Worm (Caenorhabditis elegans) whole organism, young adult: ENCODE measurements around the gene T28H10.2.

Source experiments
- B0261.1 ChIP-seq: sonication (generic microtip); optimal IDR thresholded peaks from 2 replicates; lab custom pipeline; 2016; ENCODE audit warnings: mild to moderate bottlenecking, missing genetic modification characterization, moderate library complexity, missing compliant biosample characterization
- B0336.3 ChIP-seq: fragments of 200-800 bp; sonication (Bioruptor generic); IDR thresholded peaks from 2 replicates; pipeline ENCODE4 v1.3.6; 2022; ENCODE audit warnings: missing genetic modification characterization, missing compliant biosample characterization
- C06A6.2 ChIP-seq: fragments of 200-800 bp; sonication (Bioruptor generic); conservative IDR thresholded peaks from 2 replicates; pipeline ENCODE4 v1.3.6; 2022; ENCODE audit warnings: missing genetic modification characterization, missing compliant biosample characterization
- F33H1.4 ChIP-seq: fragments of 200-800 bp; sonication (Bioruptor generic); IDR thresholded peaks from 2 replicates; pipeline ENCODE4 v1.3.6; 2022; ENCODE audit warnings: missing genetic modification reagents, missing genetic modification characterization, missing compliant biosample characterization
- F39B2.1 ChIP-seq: fragments of 200-800 bp; sonication (Bioruptor generic); IDR thresholded peaks from 2 replicates; pipeline ENCODE4 v1.3.6; 2022; ENCODE audit warnings: missing genetic modification reagents, missing genetic modification characterization, missing compliant biosample characterization
- F49E8.2 ChIP-seq: sonication (generic microtip); optimal IDR thresholded peaks from 3 replicates; lab custom pipeline; 2017; ENCODE audit warnings: missing genetic modification characterization, mild to moderate bottlenecking, missing compliant biosample characterization, antibody characterized with exemption, moderate library complexity; ENCODE audit not compliant: insufficient read depth
- F52B5.7 ChIP-seq: sonication (generic microtip); optimal IDR thresholded peaks from 2 replicates; lab custom pipeline; 2016; ENCODE audit warnings: mild to moderate bottlenecking, missing genetic modification characterization, missing compliant biosample characterization
- F57A8.1 ChIP-seq: fragments of 200-800 bp; sonication (Bioruptor generic); optimal IDR thresholded peaks from 2 replicates; lab custom pipeline; 2018; ENCODE audit warnings: mild to moderate bottlenecking, missing genetic modification characterization, moderate library complexity, missing compliant biosample characterization
- T07F8.4 ChIP-seq: sonication (generic microtip); optimal IDR thresholded peaks from 2 replicates; lab custom pipeline; 2016; ENCODE audit warnings: mild to moderate bottlenecking, missing genetic modification characterization, moderate library complexity, missing compliant biosample characterization
- Y79H2A.3 ChIP-seq: fragments of 200-800 bp; sonication (Bioruptor generic); conservative IDR thresholded peaks from 2 replicates; pipeline ENCODE4 v1.3.6; 2022; ENCODE audit warnings: missing genetic modification reagents, missing genetic modification characterization, missing compliant biosample characterization
- Y95B8A.8 ChIP-seq: fragments of 200-800 bp; sonication (Bioruptor generic); IDR thresholded peaks from 2 replicates; pipeline ENCODE4 v1.3.6; 2022; ENCODE audit warnings: missing genetic modification reagents, missing genetic modification characterization, missing compliant biosample characterization
- akir-1 ChIP-seq: fragments of 200-800 bp; sonication (Bioruptor generic); optimal IDR thresholded peaks from 2 replicates; lab custom pipeline; 2018; ENCODE audit warnings: mild to moderate bottlenecking, missing genetic modification characterization, moderate library complexity, missing compliant biosample characterization
- ama-1 ChIP-seq, 3 experiments: fragments of 150-350 bp in 1 of 3; sonication (generic microtip) in 2 of 3; optimal IDR thresholded peaks; 2 replicates each; lab custom pipeline; 2014 to 2018; ENCODE audit warnings: missing biosample characterization in 2 of 3, missing genetic modification characterization in 2 of 3, missing genetic modification reagents in 2 of 3
- atf-7 ChIP-seq: sonication (generic microtip); optimal IDR thresholded peaks from 2 replicates; lab custom pipeline; 2017; ENCODE audit warnings: mild to moderate bottlenecking, missing genetic modification characterization, missing compliant biosample characterization
- attf-3 ChIP-seq: fragments of 200-800 bp; sonication (Bioruptor generic); conservative IDR thresholded peaks from 2 replicates; pipeline ENCODE4 v1.3.6; 2022; ENCODE audit warnings: missing genetic modification reagents, missing genetic modification characterization, missing compliant biosample characterization
- attf-6 ChIP-seq: fragments of 200-800 bp; sonication (Bioruptor generic); IDR thresholded peaks from 2 replicates; pipeline ENCODE4 v1.3.6; 2022; ENCODE audit warnings: missing genetic modification reagents, missing genetic modification characterization, missing compliant biosample characterization
- ccch-3 ChIP-seq: fragments of 200-800 bp; sonication (Bioruptor generic); optimal IDR thresholded peaks from 2 replicates; lab custom pipeline; 2018; ENCODE audit warnings: mild to moderate bottlenecking, missing genetic modification characterization, missing compliant biosample characterization
- ceh-40 ChIP-seq: fragments of 200-800 bp; sonication (Bioruptor generic); IDR thresholded peaks from 2 replicates; pipeline ENCODE4 v1.3.6; 2022; ENCODE audit warnings: missing genetic modification characterization, missing compliant biosample characterization
- dpl-1 ChIP-seq: fragments of 150-350 bp; optimal IDR thresholded peaks from 2 replicates; lab custom pipeline; 2014; ENCODE audit warnings: missing biosample characterization, missing genetic modification reagents, missing genetic modification characterization
- egrh-3 ChIP-seq: fragments of 200-800 bp; sonication (Bioruptor generic); IDR thresholded peaks from 2 replicates; pipeline ENCODE4 v1.3.6; 2022; ENCODE audit warnings: missing genetic modification reagents, missing genetic modification characterization, missing compliant biosample characterization
- ekl-4 ChIP-seq: fragments of 200-800 bp; sonication (Bioruptor generic); IDR thresholded peaks from 2 replicates; pipeline ENCODE4 v1.3.6; 2022; ENCODE audit warnings: missing genetic modification reagents, missing genetic modification characterization, missing compliant biosample characterization
- hsf-1 ChIP-seq: fragments of 200-800 bp; sonication (Bioruptor generic); IDR thresholded peaks from 2 replicates; pipeline ENCODE4 v1.3.6; 2022; ENCODE audit warnings: missing genetic modification reagents, missing genetic modification characterization, missing compliant biosample characterization
- lsl-1 ChIP-seq: fragments of 200-800 bp; sonication (Bioruptor generic); optimal IDR thresholded peaks from 2 replicates; lab custom pipeline; 2018; ENCODE audit warnings: mild to moderate bottlenecking, missing genetic modification characterization, moderate library complexity, missing compliant biosample characterization
- madf-10 ChIP-seq: sonication (generic microtip); optimal IDR thresholded peaks from 2 replicates; lab custom pipeline; 2016; ENCODE audit warnings: mild to moderate bottlenecking, missing genetic modification characterization, missing compliant biosample characterization
- madf-6 ChIP-seq: fragments of 200-800 bp; sonication (Bioruptor generic); IDR thresholded peaks from 2 replicates; pipeline ENCODE4 v1.3.6; 2022; ENCODE audit warnings: missing genetic modification reagents, missing genetic modification characterization, missing compliant biosample characterization
- madf-8 ChIP-seq: fragments of 200-800 bp; sonication (Bioruptor generic); conservative IDR thresholded peaks from 2 replicates; pipeline ENCODE4 v1.3.6; 2022; ENCODE audit warnings: missing genetic modification reagents, missing genetic modification characterization, missing compliant biosample characterization
- mes-4 ChIP-seq: sonication (generic microtip); optimal IDR thresholded peaks from 2 replicates; lab custom pipeline; 2016; ENCODE audit warnings: missing genotype, missing genetic modification characterization, missing compliant biosample characterization
- nfyb-1 ChIP-seq: fragments of 200-800 bp; sonication (Bioruptor generic); IDR thresholded peaks from 2 replicates; pipeline ENCODE4 v1.3.6; 2022; ENCODE audit warnings: missing genetic modification reagents, missing genetic modification characterization, missing compliant biosample characterization
- nhr-120 ChIP-seq: fragments of 200-800 bp; sonication (Bioruptor generic); IDR thresholded peaks from 2 replicates; pipeline ENCODE4 v1.3.6; 2022; ENCODE audit warnings: missing genetic modification characterization, missing compliant biosample characterization
- nhr-179 ChIP-seq: sonication (generic microtip); optimal IDR thresholded peaks from 2 replicates; lab custom pipeline; 2016; ENCODE audit warnings: mild to moderate bottlenecking, missing genetic modification characterization, missing compliant biosample characterization
- snpc-3.4 ChIP-seq: sonication (generic microtip); optimal IDR thresholded peaks from 2 replicates; lab custom pipeline; 2017; ENCODE audit warnings: missing genetic modification characterization, mild to moderate bottlenecking, missing compliant biosample characterization, antibody characterized with exemption, moderate library complexity, missing genotype, missing genetic modification reagents
- snpc-4 ChIP-seq, 5 experiments: fragments of 150-350 bp in 1 of 5; sonication (generic microtip) in 4 of 5; optimal IDR thresholded peaks; 2 replicates each; lab custom pipeline; 2014 to 2018; ENCODE audit warnings: missing genetic modification characterization in 5 of 5, missing biosample characterization in 3 of 5, antibody characterized with exemption in 2 of 5, mild to moderate bottlenecking in 2 of 5, missing compliant biosample characterization in 2 of 5, missing genotype in 2 of 5, moderate library complexity in 2 of 5, missing genetic modification reagents in 1 of 5
- somi-1 ChIP-seq: fragments of 200-800 bp; sonication (Bioruptor generic); optimal IDR thresholded peaks from 2 replicates; lab custom pipeline; 2018; ENCODE audit warnings: mild to moderate bottlenecking, missing genetic modification characterization, missing compliant biosample characterization
- xnd-1 ChIP-seq: sonication (generic microtip); optimal IDR thresholded peaks from 2 replicates; lab custom pipeline; 2016; ENCODE audit warnings: missing genotype, missing genetic modification reagents, missing genetic modification characterization, missing compliant biosample characterization
- zfh-2 ChIP-seq: fragments of 200-800 bp; sonication (Bioruptor generic); conservative IDR thresholded peaks from 2 replicates; pipeline ENCODE4 v1.3.6; 2022; ENCODE audit warnings: missing genetic modification reagents, missing genetic modification characterization, missing compliant biosample characterization
- zim-3 ChIP-seq: sonication (generic microtip); optimal IDR thresholded peaks from 2 replicates; lab custom pipeline; 2017; ENCODE audit warnings: mild to moderate bottlenecking, missing genetic modification characterization, moderate library complexity, missing compliant biosample characterization
- ztf-18 ChIP-seq: sonication (generic microtip); optimal IDR thresholded peaks from 2 replicates; lab custom pipeline; 2016; ENCODE audit warnings: missing genotype, mild to moderate bottlenecking, missing genetic modification characterization, missing compliant biosample characterization
- ztf-26 ChIP-seq: sonication (generic microtip); optimal IDR thresholded peaks from 2 replicates; lab custom pipeline; 2017; ENCODE audit warnings: missing genetic modification characterization, missing compliant biosample characterization
- ztf-6 ChIP-seq: fragments of 200-800 bp; sonication (Bioruptor generic); IDR thresholded peaks from 2 replicates; pipeline ENCODE4 v1.3.6; 2022; ENCODE audit warnings: missing genetic modification reagents, missing genetic modification characterization, missing compliant biosample characterization

T28H10.2 gene

DNA sequence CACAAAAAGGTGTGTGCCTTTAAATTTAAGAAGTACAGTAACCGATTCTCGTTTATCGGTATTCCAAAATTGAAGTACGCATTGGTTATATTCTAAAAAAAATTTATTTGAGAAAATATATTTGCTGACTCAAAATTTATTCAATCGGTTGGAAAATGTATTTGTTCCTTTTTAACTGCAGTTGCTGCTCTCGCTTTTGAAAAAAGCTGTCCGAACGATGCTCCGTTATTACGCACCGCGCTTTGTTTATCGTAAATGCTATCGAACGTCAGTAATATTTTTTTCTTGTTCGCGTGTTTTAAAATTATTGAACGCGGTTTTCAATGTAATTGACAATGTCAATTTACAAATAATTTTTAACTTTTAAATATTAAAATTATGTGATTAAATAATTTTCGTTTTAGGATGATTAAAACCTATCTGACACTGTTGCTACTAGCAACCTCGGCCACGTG, 47.6 kb upstream of the T28H10.2 start, which contains the start of gene sel-1:
Gene sel-1, plus strand, starts transcription at position 405 of the 455 bp plus-strand sequence.
- TF ChIP-seq ztf-26 (tag; lab: Kevin White, UChicago), result no peak
- no peak for TF ChIP-seq ceh-40
- TF ChIP-seq xnd-1 (tag; lab: Kevin White, UChicago), result peak; percentile 10
- TF ChIP-seq madf-6 (GFP tag; lab: Robert Waterston, UW), result 0 out of 2 replicates have a peak, but pooled peaks have one; percentile 13
- TF ChIP-seq Y79H2A.3 (GFP tag; lab: Robert Waterston, UW), result no peak
- TF ChIP-seq attf-6, result no peak
- no peak for TF ChIP-seq nhr-120 (GFP tag; lab: Robert Waterston, UW)
- no peak for TF ChIP-seq madf-10 (tag; lab: Kevin White, UChicago)
- TF ChIP-seq lsl-1 (GFP tag; lab: Kevin White, UChicago), result peak; percentile 63
- no peak for TF ChIP-seq ztf-6 (GFP tag; lab: Robert Waterston, UW)
- TF ChIP-seq dpl-1 (GFP tag; lab: Kevin White, UChicago), result no peak
- peak; percentile 96 for TF ChIP-seq attf-3

DNA sequence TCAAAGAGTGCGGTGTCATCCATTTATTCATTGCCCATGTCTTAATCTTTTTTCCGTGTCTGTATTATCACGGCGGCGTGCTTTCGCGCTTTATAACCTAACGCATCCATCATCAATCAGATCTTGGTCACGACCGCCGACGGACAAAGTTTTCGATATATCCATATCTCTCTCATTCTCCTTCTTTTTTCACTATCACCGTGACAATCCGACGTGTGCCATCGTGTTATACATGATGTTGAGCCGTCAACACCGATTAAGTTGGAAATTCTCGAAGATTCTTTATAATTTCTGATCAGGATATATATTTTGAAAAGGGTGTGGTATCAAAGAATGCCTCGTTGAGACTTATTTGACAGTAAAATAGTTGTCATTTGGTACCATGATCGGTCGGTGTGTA, 44.2 kb upstream of the T28H10.2 start:
- TF ChIP-seq atf-7 (tag; lab: Kevin White, UChicago) (no peak), Y95B8A.8 (0 out of 2 replicates have a peak, but pooled peaks have one; percentile 16)

DNA sequence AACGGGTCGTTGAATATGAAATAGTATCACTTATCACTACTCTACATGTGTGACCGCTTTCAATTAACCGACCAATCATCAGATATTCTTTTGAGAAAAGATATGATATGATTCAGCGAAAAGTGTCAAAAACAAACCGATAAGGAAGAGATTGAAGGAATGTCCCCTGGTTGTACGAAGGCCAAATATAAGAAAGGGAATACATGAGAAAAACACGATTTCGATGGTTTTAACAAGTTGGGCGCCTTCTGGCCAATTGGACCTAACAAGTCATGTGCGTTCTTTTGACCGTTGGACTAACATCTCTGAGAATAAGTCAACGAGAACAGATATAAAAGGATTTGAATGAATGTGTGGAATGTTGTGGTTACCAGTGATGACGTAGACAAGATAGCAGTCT, 43.1 kb upstream of the T28H10.2 start:
- TF ChIP-seq snpc-4 (GFP tag; optimal IDR thresholded peaks at IDR 0.05; lab: Kevin White, UChicago) (no peak), snpc-4 (tag; optimal IDR thresholded peaks at IDR 0.05; lab: Kevin White, UChicago) (no peak), Y95B8A.8 (0 out of 2 replicates have a peak, but pooled peaks have one; percentile 45), zim-3 (tag; lab: Kevin White, UChicago) (no peak), B0261.1 (tag; lab: Kevin White, UChicago) (no peak), F57A8.1 (GFP tag; lab: Kevin White, UChicago) (no peak)
- TF ChIP-seq, all 124 proteins: peak for 1

DNA sequence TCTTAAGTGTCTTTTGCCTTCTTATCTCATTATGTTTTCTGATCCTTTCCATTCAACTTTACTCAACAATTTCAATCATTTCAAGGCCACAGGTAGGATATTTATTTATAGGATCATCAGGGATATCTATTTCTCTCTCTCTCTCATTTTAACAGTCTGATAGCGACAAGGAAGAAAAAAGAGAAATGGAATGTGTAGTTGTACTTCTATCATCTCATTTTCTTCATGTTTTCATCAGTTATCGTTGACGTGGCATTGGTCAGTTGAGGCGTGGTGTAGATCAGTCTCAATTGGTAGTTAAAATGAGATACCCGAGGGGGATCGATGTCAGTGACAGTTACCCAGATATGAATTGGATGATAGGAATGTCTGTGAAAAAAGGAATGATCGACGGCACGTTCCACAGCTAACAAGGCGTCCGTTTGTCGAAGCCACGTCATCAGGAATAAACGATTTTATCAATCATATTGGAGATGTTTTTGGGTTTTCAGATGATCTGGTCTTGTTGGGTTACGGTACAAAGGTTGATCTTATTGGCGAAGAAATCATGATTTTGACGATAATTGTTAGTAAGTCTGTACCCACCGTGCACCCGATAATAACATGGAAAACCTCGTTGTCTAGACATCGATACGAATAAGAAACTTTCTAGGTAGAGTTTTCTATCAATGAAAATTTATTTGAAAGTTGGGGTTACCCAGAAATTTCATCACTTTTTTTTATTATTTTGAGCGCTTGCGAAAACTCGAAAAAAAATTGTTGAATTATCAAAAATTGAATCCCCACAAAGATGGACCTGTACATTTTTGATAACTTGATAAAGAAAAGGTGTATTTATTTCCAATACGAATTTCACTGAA, 41.7 kb upstream of the T28H10.2 start:
- TF ChIP-seq ztf-26 (tag; lab: Kevin White, UChicago) (peak; percentile 32), ama-1 (optimal IDR thresholded peaks at IDR 0.05; lab: Kevin White, UChicago) (peak; percentile 54), ama-1 (GFP tag; optimal IDR thresholded peaks at IDR 0.05; lab: Kevin White, UChicago) (no peak), F52B5.7 (tag; lab: Kevin White, UChicago) (no peak), somi-1 (GFP tag; lab: Kevin White, UChicago) (peak; percentile 45), ekl-4 (no peak), C06A6.2 (GFP tag; lab: Robert Waterston, UW) (0 out of 2 replicates have a peak, but pooled peaks have one; percentile 14), mes-4 (tag; lab: Kevin White, UChicago) (no peak)
- TF ChIP-seq, all 124 proteins: peak for 4

DNA sequence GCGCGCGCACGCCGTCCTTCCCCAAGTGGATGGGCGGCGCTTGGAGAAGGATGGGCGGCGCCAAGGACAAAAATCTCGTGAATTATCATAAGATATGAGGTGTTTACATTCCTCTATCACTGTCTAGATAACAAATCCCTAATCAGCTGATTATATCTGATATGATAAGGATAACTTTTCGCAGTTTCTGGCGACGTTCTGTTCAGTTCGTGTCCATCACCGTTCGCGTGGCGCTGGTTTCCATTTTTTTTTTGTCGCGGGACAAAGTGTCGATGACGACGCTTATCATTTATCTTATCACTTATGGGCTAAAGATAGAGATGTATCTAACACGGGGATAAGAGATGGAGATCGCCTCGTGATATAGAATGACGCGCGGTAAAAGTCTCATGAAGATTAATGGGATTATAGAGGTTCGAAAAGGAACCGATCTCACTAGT, 40.6 kb upstream of the T28H10.2 start:
- TF ChIP-seq zfh-2 (GFP tag; lab: Robert Waterston, UW) (no peak), madf-8 (GFP tag; lab: Robert Waterston, UW) (no peak), T07F8.4 (no peak), hsf-1 (GFP tag; lab: Robert Waterston, UW) (no peak), ztf-18 (tag; lab: Kevin White, UChicago) (no peak), attf-6 (no peak), F33H1.4 (GFP tag; lab: Robert Waterston, UW) (no peak), egrh-3 (no peak), nfyb-1 (GFP tag; lab: Robert Waterston, UW) (no peak), snpc-3.4 (tag; lab: Kevin White, UChicago) (no peak), F39B2.1 (GFP tag; lab: Robert Waterston, UW) (no peak), F49E8.2 (no peak), ekl-4 (no peak), ccch-3 (GFP tag; lab: Kevin White, UChicago) (no peak), nhr-179 (tag; lab: Kevin White, UChicago) (no peak), B0336.3 (no peak), akir-1 (no peak)
